Fruit fly (Drosophila melanogaster) whole organism, embryonic: ENCODE results near the gene CG7120.

Source experiments
- Aef1 ChIP-seq: fragments of 200-800 bp; sonication (Bioruptor generic); IDR thresholded peaks from 3 replicates; pipeline ENCODE4 v1.3.6; 2022; ENCODE audit warnings: missing biosample characterization, missing genetic modification characterization
- Bgb ChIP-seq: fragments of 200-800 bp; sonication (Bioruptor generic); IDR thresholded peaks from 2 replicates; pipeline ENCODE4 v1.3.6; 2022; ENCODE audit warnings: missing biosample characterization, missing genetic modification characterization; ENCODE audit not compliant: partially characterized antibody
- BtbVII ChIP-seq: fragments of 200-800 bp; sonication (Bioruptor generic); optimal IDR thresholded peaks from 3 replicates; lab custom pipeline; 2017; ENCODE audit warnings: missing biosample characterization, mild to moderate bottlenecking, missing genetic modification characterization
- CG1024 ChIP-seq: fragments of 200-800 bp; sonication (Bioruptor generic); IDR thresholded peaks from 2 replicates; pipeline ENCODE4 v1.3.6; 2022; ENCODE audit warnings: missing biosample characterization, missing genetic modification characterization
- CG11093 ChIP-seq: fragments of 200-800 bp; sonication (Bioruptor generic); IDR thresholded peaks from 3 replicates; pipeline ENCODE4 v1.3.6; 2022; ENCODE audit warnings: missing biosample characterization, missing genetic modification characterization
- CG11695 ChIP-seq: fragments of 200-800 bp; sonication (Bioruptor generic); IDR thresholded peaks from 3 replicates; pipeline ENCODE4 v1.3.6; 2022; ENCODE audit warnings: missing biosample characterization, missing genetic modification characterization
- CG12942 ChIP-seq: fragments of 200-800 bp; sonication (Bioruptor generic); optimal IDR thresholded peaks from 3 replicates; lab custom pipeline; 2016; ENCODE audit warnings: missing biosample characterization, missing genetic modification characterization
- CG14441 ChIP-seq: fragments of 200-800 bp; sonication (Bioruptor generic); IDR thresholded peaks from 2 replicates; pipeline ENCODE4 v1.3.6; 2022; ENCODE audit warnings: missing biosample characterization, missing genetic modification characterization
- CG14667 ChIP-seq: fragments of 200-800 bp; sonication (Bioruptor generic); IDR thresholded peaks from 2 replicates; pipeline ENCODE4 v1.3.6; 2022; ENCODE audit warnings: missing biosample characterization, missing genetic modification characterization
- CG15073 ChIP-seq: fragments of 200-800 bp; sonication (Bioruptor generic); optimal IDR thresholded peaks from 2 replicates; lab custom pipeline; 2016; ENCODE audit warnings: missing biosample characterization, missing genetic modification characterization
- CG1529 ChIP-seq: fragments of 200-800 bp; sonication (Bioruptor generic); optimal IDR thresholded peaks from 3 replicates; lab custom pipeline; 2018; ENCODE audit warnings: missing biosample characterization, missing genetic modification characterization
- CG1602 ChIP-seq: fragments of 200-800 bp; sonication (Bioruptor generic); optimal IDR thresholded peaks from 3 replicates; lab custom pipeline; 2016; ENCODE audit warnings: missing biosample characterization, missing genetic modification characterization
- CG17385 ChIP-seq: fragments of 200-800 bp; sonication (Bioruptor generic); optimal IDR thresholded peaks from 3 replicates; lab custom pipeline; 2018; ENCODE audit warnings: missing biosample characterization, mild to moderate bottlenecking, missing genetic modification characterization
- CG18599 ChIP-seq: fragments of 200-800 bp; sonication (Bioruptor generic); optimal IDR thresholded peaks from 3 replicates; lab custom pipeline; 2017; ENCODE audit warnings: missing biosample characterization, missing genetic modification characterization, mild to moderate bottlenecking, moderate library complexity, missing genetic modification reagents
- CG2678 ChIP-seq: fragments of 200-800 bp; sonication (Bioruptor generic); optimal IDR thresholded peaks from 3 replicates; lab custom pipeline; 2019; ENCODE audit warnings: missing biosample characterization, mild to moderate bottlenecking, missing genetic modification characterization, moderate library complexity
- CG2875 ChIP-seq: fragments of 200-800 bp; sonication (Bioruptor generic); optimal IDR thresholded peaks from 2 replicates; lab custom pipeline; 2017; ENCODE audit warnings: missing biosample characterization, mild to moderate bottlenecking, missing genetic modification characterization, missing genetic modification reagents
- CG2889 ChIP-seq: fragments of 200-800 bp; sonication (Bioruptor generic); IDR thresholded peaks from 3 replicates; pipeline ENCODE4 v1.3.6; 2022; ENCODE audit warnings: missing biosample characterization, missing genetic modification characterization
- CG33557 ChIP-seq: fragments of 200-800 bp; sonication (Bioruptor generic); optimal IDR thresholded peaks from 2 replicates; lab custom pipeline; 2019; ENCODE audit warnings: missing biosample characterization, mild to moderate bottlenecking, missing genetic modification characterization, moderate library complexity
- CG6654 ChIP-seq: fragments of 200-800 bp; sonication (Bioruptor generic); optimal IDR thresholded peaks from 2 replicates; lab custom pipeline; 2017; ENCODE audit warnings: missing biosample characterization, mild to moderate bottlenecking, missing genetic modification characterization
- CG6791 ChIP-seq: fragments of 200-800 bp; sonication (Bioruptor generic); IDR thresholded peaks from 3 replicates; pipeline ENCODE4 v1.3.6; 2022; ENCODE audit warnings: missing biosample characterization, missing genetic modification characterization; ENCODE audit not compliant: partially characterized antibody
- CG7839 ChIP-seq: fragments of 200-800 bp; sonication (Bioruptor generic); optimal IDR thresholded peaks from 3 replicates; lab custom pipeline; 2018; ENCODE audit warnings: missing biosample characterization, mild to moderate bottlenecking, missing genetic modification characterization, moderate library complexity
- CG7963 ChIP-seq: fragments of 200-800 bp; sonication (Bioruptor generic); IDR thresholded peaks from 3 replicates; pipeline ENCODE4 v1.3.6; 2022; ENCODE audit warnings: missing biosample characterization, missing genetic modification characterization; ENCODE audit not compliant: partially characterized antibody
- CG9437 ChIP-seq: fragments of 200-800 bp; sonication (Bioruptor generic); optimal IDR thresholded peaks from 2 replicates; lab custom pipeline; 2018; ENCODE audit warnings: missing biosample characterization, mild to moderate bottlenecking, missing genetic modification characterization
- D19A ChIP-seq: fragments of 200-800 bp; optimal IDR thresholded peaks from 3 replicates; lab custom pipeline; 2019; ENCODE audit warnings: missing biosample characterization, mild to moderate bottlenecking, missing genetic modification characterization, moderate library complexity
- Deaf1 ChIP-seq: fragments of 200-800 bp; optimal IDR thresholded peaks from 3 replicates; lab custom pipeline; 2019; ENCODE audit warnings: missing biosample characterization, mild to moderate bottlenecking, missing genetic modification characterization, moderate library complexity
- Doc2 ChIP-seq: fragments of 200-800 bp; sonication (Bioruptor generic); IDR thresholded peaks from 2 replicates; pipeline ENCODE4 v1.3.6; 2022; ENCODE audit warnings: missing biosample characterization, missing genetic modification characterization
- E2f1 ChIP-seq: fragments of 200-800 bp; sonication (Bioruptor generic); IDR thresholded peaks from 2 replicates; pipeline ENCODE4 v1.3.6; 2022; ENCODE audit warnings: missing biosample characterization, missing genetic modification characterization
- Hmx ChIP-seq: fragments of 200-800 bp; sonication (Bioruptor generic); optimal IDR thresholded peaks from 2 replicates; lab custom pipeline; 2016; ENCODE audit warnings: missing biosample characterization, missing genetic modification characterization
- Hr39 ChIP-seq: fragments of >200 bp; optimal IDR thresholded peaks from 2 replicates; lab custom pipeline; 2017
- Lim3 ChIP-seq: fragments of 200-800 bp; sonication (Bioruptor generic); IDR thresholded peaks from 2 replicates; pipeline ENCODE4 v1.3.6; 2022; ENCODE audit warnings: missing biosample characterization, missing genetic modification characterization
- Med ChIP-seq: fragments of 200-800 bp; sonication (Bioruptor generic); peaks from one replicate; lab custom pipeline; 2016; ENCODE audit warnings: missing biosample characterization, missing genetic modification characterization, mild to moderate bottlenecking, inconsistent platforms, moderate library complexity
- Pdp1 ChIP-seq, 2 experiments: fragments of 200-800 bp; sonication (Bioruptor generic); optimal IDR thresholded peaks; 3 replicates each; lab custom pipeline; 2016; ENCODE audit warnings: missing biosample characterization in 2 of 2, missing genetic modification characterization in 2 of 2, mild to moderate bottlenecking in 1 of 2, moderate library complexity in 1 of 2
- Ptx1 ChIP-seq: fragments of 200-800 bp; sonication (Bioruptor generic); IDR thresholded peaks from 2 replicates; pipeline ENCODE4 v1.3.6; 2022; ENCODE audit warnings: missing biosample characterization, missing genetic modification characterization
- Tbp ChIP-seq: fragments of >200 bp; optimal IDR thresholded peaks from 2 replicates; lab custom pipeline; 2018; ENCODE audit warnings: missing biosample characterization, missing genetic modification characterization
- Usf ChIP-seq: fragments of 200-800 bp; sonication (Bioruptor generic); optimal IDR thresholded peaks from 2 replicates; lab custom pipeline; 2017; ENCODE audit warnings: missing genotype, missing biosample characterization, missing genetic modification characterization
- btn ChIP-seq: fragments of 200-800 bp; sonication (Bioruptor generic); optimal IDR thresholded peaks from 2 replicates; lab custom pipeline; 2016; ENCODE audit warnings: missing biosample characterization, missing genetic modification characterization
- gcm ChIP-seq: fragments of 200-800 bp; sonication (Bioruptor generic); optimal IDR thresholded peaks from 2 replicates; lab custom pipeline; 2019; ENCODE audit warnings: missing biosample characterization, mild to moderate bottlenecking, missing genetic modification characterization, moderate library complexity
- gem ChIP-seq: fragments of 200-800 bp; sonication (Bioruptor generic); optimal IDR thresholded peaks from 2 replicates; lab custom pipeline; 2019; ENCODE audit warnings: missing biosample characterization, mild to moderate bottlenecking, missing genetic modification characterization, moderate library complexity
- gfzf ChIP-seq: fragments of 200-800 bp; sonication (Bioruptor generic); optimal IDR thresholded peaks from 2 replicates; lab custom pipeline; 2016; ENCODE audit warnings: missing biosample characterization, mild to moderate bottlenecking, missing genetic modification characterization, moderate library complexity
- h ChIP-seq: fragments of >200 bp; optimal IDR thresholded peaks from 2 replicates; lab custom pipeline; 2017
- kah ChIP-seq: fragments of 200-800 bp; sonication (Bioruptor generic); optimal IDR thresholded peaks from 2 replicates; lab custom pipeline; 2018; ENCODE audit warnings: missing biosample characterization, mild to moderate bottlenecking, missing genetic modification characterization
- kay ChIP-seq: fragments of 200-800 bp; sonication (Bioruptor generic); optimal IDR thresholded peaks from 2 replicates; lab custom pipeline; 2016; ENCODE audit warnings: missing biosample characterization, missing genetic modification characterization
- lilli ChIP-seq: fragments of 200-800 bp; sonication (Bioruptor generic); optimal IDR thresholded peaks from 3 replicates; lab custom pipeline; 2016; ENCODE audit warnings: missing biosample characterization, missing genetic modification characterization
- pfk ChIP-seq: fragments of 200-800 bp; sonication (Bioruptor generic); optimal IDR thresholded peaks from 2 replicates; lab custom pipeline; 2018; ENCODE audit warnings: missing biosample characterization, mild to moderate bottlenecking, missing genetic modification characterization, moderate library complexity
- prd ChIP-seq, 3 experiments: fragments of >200 bp in 2 of 3; fragments of 200-800 bp in 1 of 3; sonication (Bioruptor generic) in 1 of 3; optimal IDR thresholded peaks in 2 of 3; IDR thresholded peaks in 1 of 3; 2 replicates in 2 of 3; 3 replicates in 1 of 3; pipeline versions ENCODE4 v1.3.6 to Lab custom; 2017 to 2022; ENCODE audit warnings: missing biosample characterization in 1 of 3, missing genetic modification characterization in 1 of 3
- psq ChIP-seq: fragments of 200-800 bp; sonication (Bioruptor generic); optimal IDR thresholded peaks from 2 replicates; lab custom pipeline; 2017; ENCODE audit warnings: missing biosample characterization, missing genetic modification characterization
- slbo ChIP-seq: fragments of 200-800 bp; sonication (Bioruptor generic); IDR thresholded peaks from 2 replicates; pipeline ENCODE4 v1.3.6; 2022; ENCODE audit warnings: missing biosample characterization, missing genetic modification characterization
- tgo ChIP-seq: fragments of 200-800 bp; sonication (Bioruptor generic); IDR thresholded peaks from 3 replicates; pipeline ENCODE4 v1.3.6; 2022; ENCODE audit warnings: missing biosample characterization, missing genetic modification characterization
- tio ChIP-seq: fragments of 200-800 bp; sonication (Bioruptor generic); optimal IDR thresholded peaks from 2 replicates; lab custom pipeline; 2017; ENCODE audit warnings: missing biosample characterization, missing genetic modification characterization, inconsistent platforms
- tll ChIP-seq, 2 experiments: fragments of 200-800 bp in 1 of 2; fragments of >200 bp in 1 of 2; sonication (Bioruptor generic) in 1 of 2; optimal IDR thresholded peaks; 2 replicates each; lab custom pipeline; 2017 to 2019; ENCODE audit warnings: missing biosample characterization in 2 of 2, missing genetic modification characterization in 2 of 2, mild to moderate bottlenecking in 1 of 2, moderate library complexity in 1 of 2
- unc-4 ChIP-seq: fragments of 200-800 bp; sonication (Bioruptor generic); IDR thresholded peaks from 2 replicates; pipeline ENCODE4 v1.3.6; 2022; ENCODE audit warnings: missing biosample characterization, missing genetic modification characterization; ENCODE audit not compliant: partially characterized antibody

CG7120 gene

dm6 chr3L:8445027-8445426 lies 49.2 kb downstream of the CG7120 start (continued):
- TF ChIP-seq gcm (GFP tag; lab: Kevin White, UChicago) (no peak), CG2889 (no peak), CG2678 (tag; lab: Kevin White, UChicago) (peak; percentile 67), CG17385 (GFP tag; lab: Kevin White, UChicago) (peak; percentile 6), Pdp1 (GFP tag; optimal IDR thresholded peaks at IDR 0.05; lab: Kevin White, UChicago) (no peak), CG33557 (no peak), Lim3 (no peak), Med (GFP tag; lab: Kevin White, UChicago) (peak; percentile 66), slbo (GFP tag; lab: Robert Waterston, UW) (peak; percentile 52), gfzf (GFP tag; lab: Kevin White, UChicago) (no peak), CG11093 (GFP tag; lab: Robert Waterston, UW) (no peak), kay (GFP tag; lab: Kevin White, UChicago) (no peak), CG1529 (GFP tag; lab: Kevin White, UChicago) (no peak), E2f1 (GFP tag; lab: Robert Waterston, UW) (peak; percentile 55), CG7963 (GFP tag; lab: Robert Waterston, UW) (no peak), unc-4 (GFP tag; lab: Robert Waterston, UW) (no peak), Deaf1 (tag; lab: Kevin White, UChicago) (peak; percentile 33), CG6791 (GFP tag; lab: Robert Waterston, UW) (no peak), Usf (GFP tag; lab: Kevin White, UChicago) (no peak), Hr39 (no peak), CG12942 (GFP tag; lab: Kevin White, UChicago) (no peak), tll (GFP tag; optimal IDR thresholded peaks at IDR 0.05; lab: Kevin White, UChicago) (peak in 1 of 2 experiments; percentile 55), pfk (no peak), Hmx (no peak), h (lab: Kevin White, UChicago) (no peak), Aef1 (GFP tag; lab: Robert Waterston, UW) (no peak), CG14667 (peak; percentile 32; the same call in 1 of the 2 replicates), Bgb (no peak), tgo (peak; percentile 56), CG6654 (no peak), D19A (peak; percentile 66), CG1602 (no peak), psq (GFP tag; lab: Kevin White, UChicago) (no peak), prd (optimal IDR thresholded peaks at IDR 0.05; lab: Kevin White, UChicago) (no peak), prd (GFP tag; IDR thresholded peaks at IDR 0.05; lab: Robert Waterston, UW) (peak; percentile 57; the same call in 1 of the 3 replicates), CG9437 (GFP tag; lab: Kevin White, UChicago) (no peak), CG2875 (GFP tag; lab: Kevin White, UChicago) (no peak), lilli (GFP tag; lab: Kevin White, UChicago) (no peak), CG18599 (GFP tag; lab: Kevin White, UChicago) (peak; percentile 64), CG15073 (no peak), Doc2 (GFP tag; lab: Robert Waterston, UW) (no peak), BtbVII (no peak), CG11695 (GFP tag; lab: Robert Waterston, UW) (peak; percentile 71), Tbp (GFP tag; lab: Kevin White, UChicago) (no peak), kah (GFP tag; lab: Kevin White, UChicago) (peak; percentile 30), Ptx1 (GFP tag; lab: Robert Waterston, UW) (peak; percentile 54), CG7839 (tag; lab: Kevin White, UChicago) (peak; percentile 44), gem (peak; percentile 53), CG1024 (GFP tag; lab: Robert Waterston, UW) (no peak), tio (GFP tag; lab: Kevin White, UChicago) (no peak), btn (GFP tag; lab: Kevin White, UChicago) (no peak), CG14441 (GFP tag; lab: Robert Waterston, UW) (no peak)
